Worm (Caenorhabditis elegans): ENCODE results near the gene nrf-6.

DNA sequence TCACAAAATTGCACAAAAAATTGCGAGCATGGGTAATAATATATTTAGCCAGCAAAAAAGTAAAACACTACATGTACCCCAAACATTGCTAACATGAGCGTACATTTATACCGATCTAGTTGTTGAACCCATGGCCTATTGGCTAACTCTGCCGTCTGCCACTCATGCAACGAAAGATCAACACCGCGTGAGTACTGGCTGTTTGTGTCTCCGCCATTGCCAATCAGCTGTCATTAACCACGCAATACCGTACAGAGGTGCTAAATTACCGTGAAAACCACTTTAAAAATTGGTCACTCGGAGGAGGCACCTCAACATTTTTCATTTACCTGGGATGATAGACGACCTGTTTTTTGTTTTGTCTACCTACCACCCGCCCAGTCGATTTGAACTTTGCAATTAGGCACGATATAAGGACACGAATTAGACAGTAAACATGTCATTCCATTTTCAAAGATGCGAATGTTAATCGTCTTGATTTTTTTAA lies 42.9 kb upstream of the nrf-6 start, which contains the start of gene K02C4.2:
- TF ChIP-seq lin-15B (tag; optimal IDR thresholded peaks at IDR 0.05) (no peak), unc-130 (tag; optimal IDR thresholded peaks at IDR 0.05) (peak; percentile 89), unc-62 (GFP tag; optimal IDR thresholded peaks at IDR 0.05) (no peak)
